Worm (Caenorhabditis elegans) whole organism, L4 larva: ENCODE measurements around the gene sulp-7.

Experiments used
- D1046.2 ChIP-seq: fragments of 200-800 bp; sonication (Bioruptor generic); IDR thresholded peaks from 2 replicates; pipeline ENCODE4 v1.3.6; 2022; ENCODE audit warnings: missing genetic modification characterization, missing compliant biosample characterization
- F37D6.2 ChIP-seq: sonication (generic microtip); optimal IDR thresholded peaks from 2 replicates; lab custom pipeline; 2016; ENCODE audit warnings: mild to moderate bottlenecking, missing genetic modification characterization, missing compliant biosample characterization
- R02D3.7 ChIP-seq: fragments of 150-350 bp; sonication (generic microtip); optimal IDR thresholded peaks from 3 replicates; lab custom pipeline; 2014; ENCODE audit warnings: missing biosample characterization, missing genetic modification characterization
- T20F7.1 ChIP-seq: fragments of 200-800 bp; sonication (Bioruptor generic); optimal IDR thresholded peaks from 2 replicates; lab custom pipeline; 2018; ENCODE audit warnings: mild to moderate bottlenecking, missing genetic modification characterization, missing compliant biosample characterization
- T26A8.4 ChIP-seq: fragments of 200-800 bp; sonication (Bioruptor generic); IDR thresholded peaks from 2 replicates; pipeline ENCODE4 v1.3.6; 2022; ENCODE audit warnings: missing genetic modification characterization, missing compliant biosample characterization
- ama-1 ChIP-seq: fragments of 150-350 bp; optimal IDR thresholded peaks from 2 replicates; lab custom pipeline; 2014; ENCODE audit warnings: inconsistent platforms, mixed read lengths
- ceh-20 ChIP-seq: fragments of 200-800 bp; sonication (Bioruptor generic); IDR thresholded peaks from 2 replicates; pipeline ENCODE4 v1.3.6; 2022; ENCODE audit warnings: missing genetic modification reagents, missing genetic modification characterization, missing compliant biosample characterization
- ceh-62 ChIP-seq: sonication (generic microtip); optimal IDR thresholded peaks from 2 replicates; lab custom pipeline; 2017; ENCODE audit warnings: missing biosample characterization, missing genetic modification characterization
- ceh-82 ChIP-seq: sonication (generic microtip); optimal IDR thresholded peaks from 2 replicates; lab custom pipeline; 2017; ENCODE audit warnings: missing biosample characterization, missing genetic modification characterization
- ces-1 ChIP-seq: fragments of 150-350 bp; sonication (generic microtip); optimal IDR thresholded peaks from 4 replicates; lab custom pipeline; 2014; ENCODE audit warnings: missing biosample characterization, missing genetic modification reagents, missing genetic modification characterization
- cey-2 ChIP-seq: sonication (generic microtip); optimal IDR thresholded peaks from 3 replicates; lab custom pipeline; 2017; ENCODE audit warnings: missing genetic modification characterization, mild to moderate bottlenecking, missing compliant biosample characterization, antibody characterized with exemption, borderline replicate concordance; ENCODE audit not compliant: insufficient read depth
- daf-12 ChIP-seq: fragments of 150-350 bp; optimal IDR thresholded peaks from 2 replicates; lab custom pipeline; 2014; ENCODE audit warnings: missing biosample characterization, missing genetic modification reagents, missing genetic modification characterization
- daf-16 ChIP-seq, 3 experiments: sonication (generic microtip); optimal IDR thresholded peaks; 2 replicates each; lab custom pipeline; 2016 to 2017; ENCODE audit warnings: missing genetic modification characterization in 3 of 3, missing genetic modification reagents in 3 of 3, mild to moderate bottlenecking in 2 of 3, missing compliant biosample characterization in 2 of 3, missing biosample characterization in 1 of 3, moderate library complexity in 1 of 3
- dmd-9 ChIP-seq: fragments of 200-800 bp; sonication (Bioruptor generic); IDR thresholded peaks from 2 replicates; pipeline ENCODE4 v1.3.6; 2022; ENCODE audit warnings: missing genetic modification reagents, missing genetic modification characterization, missing compliant biosample characterization
- dpl-1 ChIP-seq: fragments of 150-350 bp; optimal IDR thresholded peaks from 2 replicates; lab custom pipeline; 2014; ENCODE audit warnings: missing biosample characterization, missing genetic modification reagents, missing genetic modification characterization
- dve-1 ChIP-seq: sonication (generic microtip); optimal IDR thresholded peaks from 2 replicates; lab custom pipeline; 2017; ENCODE audit warnings: antibody characterized with exemption, mild to moderate bottlenecking, missing genetic modification characterization, missing compliant biosample characterization; ENCODE audit not compliant: insufficient read depth
- egl-27 ChIP-seq: sonication (generic microtip); optimal IDR thresholded peaks from 3 replicates; lab custom pipeline; 2017; ENCODE audit warnings: missing biosample characterization, missing genetic modification reagents, missing genetic modification characterization
- egl-43 ChIP-seq: fragments of 200-800 bp; sonication (Bioruptor generic); IDR thresholded peaks from 2 replicates; pipeline ENCODE4 v1.3.6; 2022; ENCODE audit warnings: missing genetic modification reagents, missing genetic modification characterization, missing compliant biosample characterization
- fkh-10 ChIP-seq: fragments of 150-350 bp; optimal IDR thresholded peaks from 2 replicates; lab custom pipeline; 2014; ENCODE audit warnings: missing biosample characterization, missing genetic modification reagents, missing genetic modification characterization
- hmg-1.1 ChIP-seq: fragments of 200-800 bp; sonication (Bioruptor generic); IDR thresholded peaks from 2 replicates; pipeline ENCODE4 v1.3.6; 2022; ENCODE audit warnings: missing genetic modification reagents, missing genetic modification characterization, missing compliant biosample characterization
- jun-1 ChIP-seq: fragments of 150-350 bp; optimal IDR thresholded peaks from 2 replicates; lab custom pipeline; 2014; ENCODE audit warnings: missing biosample characterization, missing genetic modification reagents, missing genetic modification characterization
- lin-1 ChIP-seq: fragments of 200-800 bp; sonication (Bioruptor generic); IDR thresholded peaks from 2 replicates; pipeline ENCODE4 v1.3.6; 2022; ENCODE audit warnings: missing genetic modification reagents, missing genetic modification characterization, missing compliant biosample characterization
- lin-13 ChIP-seq: fragments of 150-350 bp; optimal IDR thresholded peaks from 2 replicates; lab custom pipeline; 2014; ENCODE audit warnings: missing biosample characterization, missing genetic modification reagents, missing genetic modification characterization
- lin-15B ChIP-seq: fragments of 150-350 bp; sonication (generic microtip); optimal IDR thresholded peaks from 3 replicates; lab custom pipeline; 2014; ENCODE audit warnings: missing biosample characterization, missing genetic modification characterization
- lin-38 ChIP-seq: fragments of 200-800 bp; sonication (Bioruptor generic); IDR thresholded peaks from 2 replicates; pipeline ENCODE4 v1.3.6; 2022; ENCODE audit warnings: missing genetic modification reagents, missing genetic modification characterization, missing compliant biosample characterization
- madf-9 ChIP-seq: fragments of 200-800 bp; sonication (Bioruptor generic); conservative IDR thresholded peaks from 2 replicates; pipeline ENCODE4 v1.3.6; 2022; ENCODE audit warnings: missing genetic modification reagents, missing genetic modification characterization, missing compliant biosample characterization
- mep-1 ChIP-seq: fragments of 150-350 bp; sonication (generic microtip); optimal IDR thresholded peaks from 3 replicates; lab custom pipeline; 2014; ENCODE audit warnings: missing biosample characterization, missing genetic modification characterization
- mxl-2 ChIP-seq: fragments of 200-800 bp; sonication (Bioruptor generic); conservative IDR thresholded peaks from 2 replicates; pipeline ENCODE4 v1.3.6; 2022; ENCODE audit warnings: missing genetic modification reagents, missing genetic modification characterization, missing compliant biosample characterization
- mxl-3 ChIP-seq: fragments of 200-800 bp; sonication (Bioruptor generic); optimal IDR thresholded peaks from 2 replicates; lab custom pipeline; 2018; ENCODE audit warnings: mild to moderate bottlenecking, missing genetic modification characterization, missing compliant biosample characterization
- nhr-102 ChIP-seq: sonication (generic microtip); optimal IDR thresholded peaks from 2 replicates; lab custom pipeline; 2016; ENCODE audit warnings: mild to moderate bottlenecking, missing genetic modification characterization, moderate library complexity, missing compliant biosample characterization
- nhr-237 ChIP-seq: sonication (generic microtip); optimal IDR thresholded peaks from 2 replicates; lab custom pipeline; 2017; ENCODE audit warnings: missing biosample characterization, missing genetic modification characterization
- nhr-42 ChIP-seq: fragments of 200-800 bp; sonication (Bioruptor generic); IDR thresholded peaks from 2 replicates; pipeline ENCODE4 v1.3.6; 2022; ENCODE audit warnings: missing genetic modification characterization, missing compliant biosample characterization
- nhr-48 ChIP-seq: sonication (generic microtip); optimal IDR thresholded peaks from 2 replicates; lab custom pipeline; 2016; ENCODE audit warnings: mild to moderate bottlenecking, missing genetic modification characterization, missing compliant biosample characterization
- nhr-6 ChIP-seq: fragments of 150-350 bp; optimal IDR thresholded peaks from 2 replicates; lab custom pipeline; 2014; ENCODE audit warnings: missing biosample characterization, missing genetic modification characterization
- nhr-76 ChIP-seq: fragments of 150-350 bp; optimal IDR thresholded peaks from 2 replicates; lab custom pipeline; 2014; ENCODE audit warnings: missing biosample characterization, missing genetic modification characterization
- pha-4 ChIP-seq, 2 experiments: fragments of 150-350 bp in 1 of 2; fragments of 200-800 bp in 1 of 2; sonication (Bioruptor generic) in 1 of 2; IDR thresholded peaks in 1 of 2; optimal IDR thresholded peaks in 1 of 2; 2 replicates each; pipeline versions ENCODE4 v1.3.6 to Lab custom; 2014 to 2022; ENCODE audit warnings: missing genetic modification characterization in 2 of 2, missing genetic modification reagents in 2 of 2, missing biosample characterization in 1 of 2, missing compliant biosample characterization in 1 of 2
- php-3 ChIP-seq: fragments of 200-800 bp; sonication (Bioruptor generic); IDR thresholded peaks from 2 replicates; pipeline ENCODE4 v1.3.6; 2022; ENCODE audit warnings: missing genetic modification reagents, missing genetic modification characterization, missing compliant biosample characterization
- pqm-1 ChIP-seq: sonication (generic microtip); optimal IDR thresholded peaks from 2 replicates; lab custom pipeline; 2017; ENCODE audit warnings: missing biosample characterization, missing genetic modification characterization
- sdz-12 ChIP-seq: fragments of 200-800 bp; sonication (Bioruptor generic); optimal IDR thresholded peaks from 2 replicates; lab custom pipeline; 2018; ENCODE audit warnings: mild to moderate bottlenecking, missing genetic modification characterization, missing compliant biosample characterization
- set-16 ChIP-seq: fragments of 200-800 bp; sonication (Bioruptor generic); IDR thresholded peaks from 2 replicates; pipeline ENCODE4 v1.3.6; 2022; ENCODE audit warnings: missing genetic modification reagents, missing genetic modification characterization, missing compliant biosample characterization
- skn-1 ChIP-seq: fragments of 150-350 bp; optimal IDR thresholded peaks from 2 replicates; lab custom pipeline; 2014; ENCODE audit warnings: missing biosample characterization, missing genetic modification characterization
- snpc-1.2 ChIP-seq: fragments of 200-800 bp; sonication (Bioruptor generic); IDR thresholded peaks from 2 replicates; pipeline ENCODE4 v1.3.6; 2022; ENCODE audit warnings: missing genetic modification reagents, missing genetic modification characterization, missing compliant biosample characterization
- spr-1 ChIP-seq: sonication (generic microtip); optimal IDR thresholded peaks from 2 replicates; lab custom pipeline; 2016; ENCODE audit warnings: mild to moderate bottlenecking, missing genetic modification characterization, missing compliant biosample characterization
- tra-1 ChIP-seq: fragments of 200-800 bp; sonication (Bioruptor generic); IDR thresholded peaks from 2 replicates; pipeline ENCODE4 v1.3.6; 2022; ENCODE audit warnings: missing genetic modification reagents, missing genetic modification characterization, missing compliant biosample characterization
- unc-130 ChIP-seq: sonication (generic microtip); optimal IDR thresholded peaks from 2 replicates; lab custom pipeline; 2016; ENCODE audit warnings: missing genetic modification reagents, missing genetic modification characterization, missing compliant biosample characterization
- zfp-2 ChIP-seq: sonication (generic microtip); optimal IDR thresholded peaks from 2 replicates; lab custom pipeline; 2016; ENCODE audit warnings: mild to moderate bottlenecking, missing genetic modification characterization, missing compliant biosample characterization
- zfp-3 ChIP-seq: fragments of 200-800 bp; sonication (Bioruptor generic); conservative IDR thresholded peaks from 2 replicates; pipeline ENCODE4 v1.3.6; 2022; ENCODE audit warnings: missing genetic modification reagents, missing genetic modification characterization, missing compliant biosample characterization
- zip-11 ChIP-seq: fragments of 200-800 bp; sonication (Bioruptor generic); IDR thresholded peaks from 2 replicates; pipeline ENCODE4 v1.3.6; 2022; ENCODE audit warnings: missing genetic modification characterization, missing compliant biosample characterization
- zip-2 ChIP-seq: fragments of 150-350 bp; optimal IDR thresholded peaks from 2 replicates; lab custom pipeline; 2014; ENCODE audit warnings: missing biosample characterization, missing genetic modification characterization

Gene sulp-7

DNA sequence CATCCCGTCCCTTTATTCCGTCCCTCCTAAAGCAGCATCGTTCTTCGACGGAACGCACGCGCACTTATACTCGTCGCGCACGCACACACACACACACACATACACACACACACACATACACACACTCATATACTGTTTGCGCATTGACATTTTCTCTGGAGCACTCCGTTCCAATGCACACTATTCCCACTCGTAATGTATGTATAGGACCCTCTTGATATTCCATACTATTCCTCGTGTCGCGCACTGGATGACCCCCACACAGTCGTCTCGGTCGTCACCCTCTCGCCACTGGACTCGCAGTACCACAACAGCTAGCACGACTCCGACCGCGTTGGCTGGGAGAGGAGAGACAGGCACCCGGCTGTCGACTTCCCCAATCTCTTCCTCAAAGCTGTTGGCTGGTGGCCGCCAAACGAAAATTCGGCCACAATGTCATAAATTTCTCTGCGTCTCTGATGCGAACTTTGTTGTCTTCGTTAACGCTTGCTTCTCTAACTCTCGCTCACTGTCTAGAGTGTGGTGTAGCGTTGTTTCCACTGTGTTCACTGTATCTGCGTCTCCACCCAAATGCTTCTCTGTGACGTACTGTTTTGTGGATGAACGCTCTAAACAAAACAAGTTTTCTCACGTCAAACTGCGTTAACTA lies 49.3 kb upstream of the sulp-7 start (continued):
- peak; percentile 87 for TF ChIP-seq nhr-48 (tag; lab: Kevin White, UChicago)
- no peak for TF ChIP-seq mxl-2 (GFP tag; lab: Robert Waterston, UW)
- TF ChIP-seq zip-2 (tag; lab: Kevin White, UChicago), result no peak
- TF ChIP-seq set-16 (GFP tag; lab: Robert Waterston, UW), result peak; percentile 94
- TF ChIP-seq nhr-102 (tag; lab: Kevin White, UChicago), result no peak
- TF ChIP-seq hmg-1.1 (GFP tag; lab: Robert Waterston, UW), result peak; percentile 87
- peak; percentile 67; the same call in 1 of the 2 replicates for TF ChIP-seq T26A8.4 (GFP tag; lab: Robert Waterston, UW)
- no peak for TF ChIP-seq lin-15B
- TF ChIP-seq ama-1 (lab: Kevin White, UChicago), result peak; percentile 18
- peak; percentile 92 for TF ChIP-seq mep-1
- TF ChIP-seq pqm-1, result peak; percentile 10
- TF ChIP-seq lin-13, result peak; percentile 70
- TF ChIP-seq nhr-6, result peak; percentile 77
- no peak for TF ChIP-seq egl-27
- peak; percentile 40 for TF ChIP-seq unc-130 (GFP tag; lab: Kevin White, UChicago)
- no peak for TF ChIP-seq zip-11 (GFP tag; lab: Robert Waterston, UW)
- no peak for TF ChIP-seq skn-1 (tag; lab: Kevin White, UChicago)
- no peak for TF ChIP-seq cey-2 (tag; lab: Kevin White, UChicago)
- TF ChIP-seq dmd-9, result peak; percentile 52; the same call in 1 of the 2 replicates
- peak; percentile 51 for TF ChIP-seq jun-1 (tag; lab: Kevin White, UChicago)
- peak; percentile 38 for TF ChIP-seq dpl-1 (GFP tag; lab: Kevin White, UChicago)
- TF ChIP-seq ces-1 (GFP tag; lab: Kevin White, UChicago), result no peak
- TF ChIP-seq dve-1 (tag; lab: Kevin White, UChicago), result peak; percentile 92
- TF ChIP-seq ceh-62 (tag; lab: Kevin White, UChicago), result no peak
- no peak for TF ChIP-seq nhr-76 (tag; lab: Kevin White, UChicago)
- no peak for TF ChIP-seq nhr-42 (GFP tag; lab: Robert Waterston, UW)
- TF ChIP-seq pha-4 (GFP tag; IDR thresholded peaks at IDR 0.05; lab: Robert Waterston, UW), result peak; percentile 79
- peak; percentile 73 for TF ChIP-seq pha-4 (tag; optimal IDR thresholded peaks at IDR 0.05; lab: Kevin White, UChicago)
- TF ChIP-seq snpc-1.2 (GFP tag; lab: Robert Waterston, UW), result no peak
- peak; percentile 71 for TF ChIP-seq T20F7.1
- peak; percentile 83 for TF ChIP-seq F37D6.2
- no peak for TF ChIP-seq sdz-12 (GFP tag; lab: Kevin White, UChicago)
- peak; percentile 40; the same call in 1 of the 2 replicates for TF ChIP-seq madf-9 (GFP tag; lab: Robert Waterston, UW)
- peak; percentile 92 for TF ChIP-seq egl-43 (GFP tag; lab: Robert Waterston, UW)
- TF ChIP-seq daf-12, result no peak
- TF ChIP-seq tra-1 (GFP tag; lab: Robert Waterston, UW), result no peak
- no peak for TF ChIP-seq R02D3.7 (tag; lab: Kevin White, UChicago)
- peak; percentile 95 for TF ChIP-seq mxl-3 (GFP tag; lab: Kevin White, UChicago)
- peak; percentile 74; the same call in 1 of the 2 replicates for TF ChIP-seq ceh-20
- peak; percentile 52 for TF ChIP-seq lin-38 (GFP tag; lab: Robert Waterston, UW)
- TF ChIP-seq zfp-3 (GFP tag; lab: Robert Waterston, UW), result no peak
- TF ChIP-seq spr-1 (tag; lab: Kevin White, UChicago), result peak; percentile 76
- TF ChIP-seq ceh-82, result no peak
- peak; percentile 51 for TF ChIP-seq fkh-10 (GFP tag; lab: Kevin White, UChicago)
- TF ChIP-seq nhr-237 (tag; lab: Kevin White, UChicago), result peak; percentile 40
- no peak for TF ChIP-seq D1046.2 (GFP tag; lab: Robert Waterston, UW)
- TF ChIP-seq php-3 (GFP tag; lab: Robert Waterston, UW), result peak; percentile 58; the same call in 1 of the 2 replicates
- TF ChIP-seq daf-16 (GFP tag; optimal IDR thresholded peaks at IDR 0.05; lab: Kevin White, UChicago), result peak; percentile 51 to 52
- peak; percentile 83 for TF ChIP-seq daf-16 (tag; optimal IDR thresholded peaks at IDR 0.05; lab: Kevin White, UChicago)
- peak; percentile 38 for TF ChIP-seq zfp-2
- TF ChIP-seq lin-1, result no peak
